Fruit fly (Drosophila melanogaster) whole organism, embryonic: ENCODE measurements around the gene NFAT.

Experiments
- ATbp ChIP-seq: fragments of 200-800 bp; sonication (Bioruptor generic); optimal IDR thresholded peaks from 2 replicates; lab custom pipeline; 2017; ENCODE audit warnings: missing biosample characterization, mild to moderate bottlenecking, missing genetic modification characterization, missing genetic modification reagents
- Bteb2 ChIP-seq: fragments of 200-800 bp; sonication (Bioruptor generic); optimal IDR thresholded peaks from 2 replicates; lab custom pipeline; 2016; ENCODE audit warnings: missing biosample characterization, missing genetic modification characterization
- CG10147 ChIP-seq: fragments of 200-800 bp; sonication (Bioruptor generic); optimal IDR thresholded peaks from 2 replicates; lab custom pipeline; 2019; ENCODE audit warnings: missing biosample characterization, mild to moderate bottlenecking, missing genetic modification characterization, moderate library complexity
- CG10543 ChIP-seq: fragments of 200-800 bp; sonication (Bioruptor generic); optimal IDR thresholded peaks from 3 replicates; lab custom pipeline; 2017; ENCODE audit warnings: missing biosample characterization, mild to moderate bottlenecking, missing genetic modification characterization, moderate library complexity
- CG12769 ChIP-seq: fragments of 200-800 bp; sonication (Bioruptor generic); optimal IDR thresholded peaks from 2 replicates; lab custom pipeline; 2019; ENCODE audit warnings: missing biosample characterization, mild to moderate bottlenecking, missing genetic modification characterization, moderate library complexity
- CG13296 ChIP-seq: fragments of 200-800 bp; sonication (Bioruptor generic); optimal IDR thresholded peaks from 3 replicates; lab custom pipeline; 2018; ENCODE audit warnings: missing biosample characterization, mild to moderate bottlenecking, missing genetic modification characterization
- CG13775 ChIP-seq: fragments of 200-800 bp; sonication (Bioruptor generic); optimal IDR thresholded peaks from 3 replicates; lab custom pipeline; 2017; ENCODE audit warnings: missing biosample characterization, mild to moderate bottlenecking, missing genetic modification characterization
- CG16815 ChIP-seq: fragments of 200-800 bp; sonication (Bioruptor generic); optimal IDR thresholded peaks from 3 replicates; lab custom pipeline; 2017; ENCODE audit warnings: missing biosample characterization, mild to moderate bottlenecking, missing genetic modification characterization
- CG17568 ChIP-seq: fragments of 200-800 bp; sonication (Bioruptor generic); optimal IDR thresholded peaks from 2 replicates; lab custom pipeline; 2018; ENCODE audit warnings: missing biosample characterization, mild to moderate bottlenecking, missing genetic modification characterization, moderate library complexity
- CG2129 ChIP-seq: fragments of 200-800 bp; sonication (Bioruptor generic); IDR thresholded peaks from 2 replicates; pipeline ENCODE4 v1.3.6; 2022; ENCODE audit warnings: missing biosample characterization, missing genetic modification characterization; ENCODE audit not compliant: partially characterized antibody
- CG2712 ChIP-seq: fragments of 200-800 bp; optimal IDR thresholded peaks from 3 replicates; lab custom pipeline; 2019; ENCODE audit warnings: missing biosample characterization, mild to moderate bottlenecking, missing genetic modification characterization, moderate library complexity
- CG4328 ChIP-seq: fragments of 200-800 bp; sonication (Bioruptor generic); optimal IDR thresholded peaks from 3 replicates; lab custom pipeline; 2017; ENCODE audit warnings: missing biosample characterization, missing genetic modification reagents, missing genetic modification characterization
- CG4424 ChIP-seq: fragments of 200-800 bp; sonication (Bioruptor generic); optimal IDR thresholded peaks from 3 replicates; lab custom pipeline; 2016; ENCODE audit warnings: missing biosample characterization, missing genetic modification characterization
- CHES-1-like ChIP-seq: fragments of 200-800 bp; sonication (Bioruptor generic); optimal IDR thresholded peaks from 2 replicates; lab custom pipeline; 2016; ENCODE audit warnings: missing biosample characterization, missing genetic modification characterization
- D19B ChIP-seq: fragments of 200-800 bp; sonication (Bioruptor generic); optimal IDR thresholded peaks from 2 replicates; lab custom pipeline; 2017; ENCODE audit warnings: missing biosample characterization, mild to moderate bottlenecking, missing genetic modification characterization
- Deaf1 ChIP-seq: fragments of 200-800 bp; optimal IDR thresholded peaks from 3 replicates; lab custom pipeline; 2019; ENCODE audit warnings: missing biosample characterization, mild to moderate bottlenecking, missing genetic modification characterization, moderate library complexity
- HmgD ChIP-seq: fragments of 200-800 bp; sonication (Bioruptor generic); optimal IDR thresholded peaks from 3 replicates; lab custom pipeline; 2016; ENCODE audit warnings: missing biosample characterization, missing genetic modification characterization
- Hr3 ChIP-seq: fragments of 200-800 bp; sonication (Bioruptor generic); optimal IDR thresholded peaks from 3 replicates; lab custom pipeline; 2016; ENCODE audit warnings: missing biosample characterization, missing genetic modification characterization
- Mad ChIP-seq: fragments of 200-800 bp; sonication (Bioruptor generic); optimal IDR thresholded peaks from 2 replicates; lab custom pipeline; 2016; ENCODE audit warnings: missing biosample characterization, missing genetic modification characterization
- Poxn ChIP-seq: fragments of 200-800 bp; sonication (Bioruptor generic); IDR thresholded peaks from 2 replicates; pipeline ENCODE4 v1.3.6; 2022; ENCODE audit warnings: missing biosample characterization, missing genetic modification characterization
- eve ChIP-seq, 2 experiments: fragments of >200 bp; optimal IDR thresholded peaks; 2 replicates each; lab custom pipeline; 2017; ENCODE audit warnings: missing biosample characterization in 2 of 2, missing genetic modification characterization in 2 of 2
- grn ChIP-seq: fragments of 200-800 bp; sonication (Bioruptor generic); optimal IDR thresholded peaks from 3 replicates; lab custom pipeline; 2017; ENCODE audit warnings: missing biosample characterization, missing genetic modification characterization
- gt ChIP-seq: fragments of 200-800 bp; sonication (Bioruptor generic); IDR thresholded peaks from 2 replicates; pipeline ENCODE4 v1.3.6; 2022; ENCODE audit warnings: missing biosample characterization, missing genetic modification characterization
- lov ChIP-seq, 2 experiments: fragments of 200-800 bp in 1 of 2; fragments of >200 bp in 1 of 2; sonication (Bioruptor generic) in 1 of 2; IDR thresholded peaks in 1 of 2; optimal IDR thresholded peaks in 1 of 2; 2 replicates in 1 of 2; 3 replicates in 1 of 2; pipeline versions ENCODE4 v1.3.6 to Lab custom; 2017 to 2022; ENCODE audit warnings: missing biosample characterization in 1 of 2, missing genetic modification characterization in 1 of 2
- nmo ChIP-seq: fragments of 200-800 bp; sonication (Bioruptor generic); optimal IDR thresholded peaks from 2 replicates; lab custom pipeline; 2018; ENCODE audit warnings: missing biosample characterization, mild to moderate bottlenecking, missing genetic modification characterization, moderate library complexity
- prd ChIP-seq, 3 experiments: fragments of >200 bp in 2 of 3; fragments of 200-800 bp in 1 of 3; sonication (Bioruptor generic) in 1 of 3; optimal IDR thresholded peaks in 2 of 3; IDR thresholded peaks in 1 of 3; 2 replicates in 2 of 3; 3 replicates in 1 of 3; pipeline versions ENCODE4 v1.3.6 to Lab custom; 2017 to 2022; ENCODE audit warnings: missing biosample characterization in 1 of 3, missing genetic modification characterization in 1 of 3
- sc ChIP-seq, 3 experiments: fragments of >200 bp in 2 of 3; fragments of 200-800 bp in 1 of 3; sonication (Bioruptor generic) in 1 of 3; optimal IDR thresholded peaks; 2 replicates in 2 of 3; 3 replicates in 1 of 3; lab custom pipeline; 2017; ENCODE audit warnings: mild to moderate bottlenecking in 1 of 3, missing biosample characterization in 1 of 3, missing genetic modification characterization in 1 of 3, missing genetic modification reagents in 1 of 3
- sd ChIP-seq: fragments of 200-800 bp; sonication (Bioruptor generic); optimal IDR thresholded peaks from 3 replicates; lab custom pipeline; 2018; ENCODE audit warnings: missing biosample characterization, mild to moderate bottlenecking, missing genetic modification characterization, moderate library complexity
- sens ChIP-seq: fragments of 200-800 bp; sonication (Bioruptor generic); peaks from one replicate; lab custom pipeline; 2016; ENCODE audit warnings: missing biosample characterization, missing genetic modification characterization
- sr ChIP-seq: fragments of 200-800 bp; sonication (Bioruptor generic); IDR thresholded peaks from 3 replicates; pipeline ENCODE4 v1.3.6; 2022; ENCODE audit warnings: missing biosample characterization, missing genetic modification characterization
- ssp ChIP-seq: fragments of 200-800 bp; sonication (Bioruptor generic); IDR thresholded peaks from 2 replicates; pipeline ENCODE4 v1.3.6; 2022; ENCODE audit warnings: missing biosample characterization, missing genetic modification characterization
- tna ChIP-seq: fragments of 200-800 bp; sonication (Bioruptor generic); IDR thresholded peaks from 2 replicates; pipeline ENCODE4 v1.3.6; 2022; ENCODE audit warnings: missing biosample characterization, missing genetic modification characterization; ENCODE audit not compliant: partially characterized antibody

Gene NFAT

DNA sequence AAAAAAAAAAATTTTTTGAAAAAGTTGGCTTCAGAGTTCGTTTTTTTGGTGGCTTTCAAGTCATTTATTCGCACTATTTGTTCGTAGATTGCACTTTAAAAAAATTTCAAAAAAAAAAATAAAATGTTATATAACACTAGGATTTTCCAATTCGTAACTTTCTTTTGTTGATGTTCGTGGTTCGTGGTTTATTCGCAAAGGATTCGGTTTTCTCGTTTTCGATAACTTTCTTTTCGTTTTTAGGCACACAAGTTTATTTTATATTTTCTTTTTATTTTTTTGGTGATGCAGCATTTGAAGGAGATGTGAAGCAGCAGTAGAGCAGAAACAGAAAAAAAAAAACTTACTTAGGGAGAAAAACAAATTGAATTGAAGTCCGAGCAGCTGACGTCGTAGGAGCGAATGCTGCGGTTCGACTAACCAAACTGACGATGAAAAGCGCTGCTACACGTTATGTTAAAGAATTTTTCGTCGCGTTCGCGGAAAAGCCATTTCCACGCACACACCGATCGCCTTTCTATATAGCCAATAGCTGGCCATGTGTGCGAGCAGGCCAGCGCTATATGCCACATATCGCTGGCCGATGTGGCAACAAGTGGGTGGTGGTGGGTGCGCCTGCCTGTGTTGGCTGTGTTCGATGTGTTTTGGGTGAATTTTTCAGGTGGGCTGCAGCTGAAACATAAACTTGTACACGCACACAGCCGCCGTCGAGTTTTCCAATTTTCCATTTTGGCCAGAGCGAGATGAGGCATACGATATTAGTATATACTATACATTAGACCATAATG lies 22.3 kb upstream of the NFAT start, which contains the start of gene up (continued):
- TF ChIP-seq sd (tag; lab: Kevin White, UChicago) (peak; percentile 71), CG2129 (GFP tag; lab: Robert Waterston, UW) (no peak), Poxn (no peak), Mad (GFP tag; lab: Kevin White, UChicago) (no peak), D19B (GFP tag; lab: Kevin White, UChicago) (no peak)

dm6 chrX:13604499-13604898 lies 20.0 kb upstream of the NFAT start:
- no peak for TF ChIP-seq CG2712 (tag; lab: Kevin White, UChicago)
- TF ChIP-seq Hr3 (GFP tag; lab: Kevin White, UChicago): no peak
- peak; percentile 78 for TF ChIP-seq CG12769 (tag; lab: Kevin White, UChicago)
- no peak for TF ChIP-seq sc (optimal IDR thresholded peaks at IDR 0.05; lab: Kevin White, UChicago)
- TF ChIP-seq sc (GFP tag; optimal IDR thresholded peaks at IDR 0.05; lab: Kevin White, UChicago): no peak
- TF ChIP-seq tna (GFP tag; lab: Robert Waterston, UW): no peak
- no peak for TF ChIP-seq nmo (GFP tag; lab: Kevin White, UChicago)
- peak; percentile 78; the same call in 2 of the 3 replicates for TF ChIP-seq sr (GFP tag; lab: Robert Waterston, UW)
- TF ChIP-seq lov (optimal IDR thresholded peaks at IDR 0.05; lab: Kevin White, UChicago): no peak
- TF ChIP-seq lov (GFP tag; IDR thresholded peaks at IDR 0.05; lab: Robert Waterston, UW): no peak
- TF ChIP-seq HmgD (GFP tag; lab: Kevin White, UChicago): no peak
- TF ChIP-seq CG10543: peak; percentile 8
- no peak for TF ChIP-seq grn (GFP tag; lab: Kevin White, UChicago)
- no peak for TF ChIP-seq gt (GFP tag; lab: Robert Waterston, UW)
- TF ChIP-seq CHES-1-like (GFP tag; lab: Kevin White, UChicago): no peak
- no peak for TF ChIP-seq CG13296 (GFP tag; lab: Kevin White, UChicago)
- TF ChIP-seq sd (tag; lab: Kevin White, UChicago): peak; percentile 64
- TF ChIP-seq CG4424: no peak
- no peak for TF ChIP-seq CG17568 (GFP tag; lab: Kevin White, UChicago)
- TF ChIP-seq prd (optimal IDR thresholded peaks at IDR 0.05; lab: Kevin White, UChicago): no peak
- no peak for TF ChIP-seq prd (GFP tag; IDR thresholded peaks at IDR 0.05; lab: Robert Waterston, UW)
- no peak for TF ChIP-seq eve (GFP tag; optimal IDR thresholded peaks at IDR 0.05; lab: Kevin White, UChicago)
- TF ChIP-seq CG4328 (GFP tag; lab: Kevin White, UChicago): no peak
- TF ChIP-seq CG13775 (GFP tag; lab: Kevin White, UChicago): no peak
- no peak for TF ChIP-seq CG16815 (GFP tag; lab: Kevin White, UChicago)
- no peak for TF ChIP-seq ssp (GFP tag; lab: Robert Waterston, UW)
- TF ChIP-seq Deaf1: peak; percentile 86
- TF ChIP-seq CG10147 (GFP tag; lab: Kevin White, UChicago): no peak
- TF ChIP-seq Bteb2 (GFP tag; lab: Kevin White, UChicago): no peak

DNA sequence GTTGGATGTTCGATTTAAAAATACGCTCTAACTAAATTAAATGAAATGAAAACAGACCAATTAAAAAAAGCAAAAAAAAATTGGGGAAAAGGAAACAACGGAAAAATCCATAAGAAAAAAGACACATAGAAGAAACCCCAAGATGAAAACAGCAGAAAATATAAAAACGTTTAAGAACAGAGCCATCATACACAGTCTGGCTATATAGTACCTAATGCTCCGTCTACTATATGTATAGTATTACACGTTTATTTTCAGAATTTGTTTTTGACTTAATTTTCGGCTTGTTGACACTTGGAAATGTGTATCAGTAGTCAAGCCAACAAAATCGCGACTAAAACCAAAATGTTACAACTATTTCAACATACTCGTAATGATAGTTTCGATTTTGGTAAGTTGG lies 19.2 kb upstream of the NFAT start, which contains the start of gene CG11178:
Gene CG11178, plus strand, starts transcription at position 301 of the 400 bp plus-strand sequence.
- no peak for TF ChIP-seq ATbp
- peak; percentile 36 for TF ChIP-seq sens (GFP tag; lab: Kevin White, UChicago)
- TF ChIP-seq, all 482 proteins: peak for 1
